Fruit fly (Drosophila melanogaster): ENCODE data around the gene nanos.

DNA sequence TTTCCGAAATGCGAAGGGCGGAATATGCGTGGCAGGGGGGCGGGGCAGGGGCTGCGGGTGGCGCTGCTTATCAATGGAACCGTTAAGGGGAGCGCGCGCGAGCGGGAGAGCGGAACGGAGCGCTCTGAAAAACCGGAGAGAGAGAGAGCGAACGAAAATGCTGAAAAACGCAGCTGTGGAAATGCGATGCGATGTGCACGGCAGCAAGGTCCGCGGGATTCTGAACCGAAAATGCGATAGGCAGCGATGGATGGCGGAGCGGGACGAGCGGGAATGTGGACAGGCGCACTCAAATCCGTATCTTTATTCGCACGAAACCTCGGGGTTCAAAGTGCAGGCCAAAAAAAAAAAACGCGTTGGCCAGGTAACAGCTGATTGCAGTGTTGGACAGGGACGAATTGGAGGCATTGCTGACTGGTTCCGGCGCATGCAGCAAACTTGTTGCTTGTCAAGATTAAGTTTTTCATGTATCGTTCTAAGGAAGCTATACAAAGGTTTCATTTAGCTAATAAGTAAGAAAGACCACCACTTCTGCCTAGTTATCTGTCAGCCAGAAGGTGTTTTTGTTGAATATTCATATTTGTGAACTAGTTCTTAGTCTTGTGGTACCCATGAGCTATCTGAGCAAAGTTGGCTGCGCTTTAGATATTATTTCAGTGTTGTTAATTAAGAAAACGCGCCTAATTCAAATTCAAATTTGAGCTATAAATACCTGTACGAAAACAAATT is 9.4 kb upstream of the nanos start, which contains the start of gene Ppcs:
- TF ChIP-seq CG8478 (optimal IDR thresholded peaks at IDR 0.05) (no peak), CTCF (optimal IDR thresholded peaks at IDR 0.05) (no peak)

All from S2 (cell line).